Worm (Caenorhabditis elegans): ENCODE measurements around the gene frh-1.

Gene frh-1

ce11 chrII:5968037-5968436 is 50.8 kb downstream of the frh-1 start, which contains the start of gene B0034.1:
Gene B0034.1 (plus strand): TSS chrII:5968337.
- TF ChIP-seq lin-38 (GFP tag; IDR thresholded peaks at IDR 0.05) (no peak), nhr-76 (tag; optimal IDR thresholded peaks at IDR 0.05) (no peak), lin-15B (tag; optimal IDR thresholded peaks at IDR 0.05) (no peak), mdt-29 (GFP tag; IDR thresholded peaks at IDR 0.05) (no peak), daf-8 (GFP tag; IDR thresholded peaks at IDR 0.05) (no peak), dmd-6 (GFP tag; IDR thresholded peaks at IDR 0.05) (no peak), php-3 (GFP tag; IDR thresholded peaks at IDR 0.05) (no peak)
